Fruit fly (Drosophila melanogaster): ENCODE results near the gene CG10903.

CG10903 gene

DNA sequence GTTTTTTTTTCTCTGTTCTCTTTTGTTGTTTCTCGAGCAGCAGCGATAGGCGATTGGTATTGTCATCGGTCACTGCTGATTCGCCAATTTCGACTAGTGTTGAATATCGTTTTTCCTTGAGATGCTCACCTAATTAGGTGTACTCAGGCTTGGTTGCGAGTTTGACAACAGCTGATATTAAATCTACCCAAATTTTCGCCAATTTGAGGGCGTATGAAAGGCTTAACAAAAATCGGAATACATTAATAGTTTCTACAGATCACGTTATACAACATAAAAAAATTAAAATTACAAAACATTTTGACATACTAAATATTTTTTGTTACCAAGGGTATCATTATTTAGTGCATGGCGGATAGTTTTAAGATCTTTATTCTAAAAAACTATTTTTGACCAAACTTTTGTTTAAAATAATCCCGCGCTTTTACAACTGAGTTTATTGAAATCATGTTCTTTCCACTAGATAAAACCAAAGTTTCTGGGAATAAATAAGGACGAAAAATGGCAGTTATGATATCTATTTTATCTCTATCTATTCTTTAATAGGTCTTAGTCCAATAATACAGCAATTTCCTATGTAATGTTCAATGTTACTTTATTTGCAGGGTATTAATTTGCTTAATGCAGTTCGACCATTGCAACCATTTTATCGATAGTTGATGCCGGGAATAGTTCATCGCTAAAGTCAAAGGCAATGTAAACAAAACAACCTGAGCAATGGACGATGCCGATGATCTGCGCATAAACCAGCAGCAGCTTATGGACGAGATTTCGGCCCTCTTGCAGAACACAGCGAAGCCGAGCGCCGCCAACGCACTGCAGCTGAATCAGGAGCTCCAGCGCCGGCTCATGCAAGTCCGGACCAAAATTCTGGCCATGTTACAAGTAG, 16.8 kb upstream of the CG10903 start, which contains the start of the genes CG10435 and Pbp95 (continued):
- no peak for TF ChIP-seq ewg (GFP tag; optimal IDR thresholded peaks at IDR 0.05)
- peak; percentile 42 for TF ChIP-seq CG1647 (GFP tag; optimal IDR thresholded peaks at IDR 0.05)
- peak; percentile 39 for TF ChIP-seq CG18476 (GFP tag; optimal IDR thresholded peaks at IDR 0.05)
- peak; percentile 52; the same call in 1 of the 3 replicates for TF ChIP-seq Opbp (GFP tag; IDR thresholded peaks at IDR 0.05; ENCODE audit: partially characterized antibody)
- peak; percentile 82 for TF ChIP-seq vvl (GFP tag; IDR thresholded peaks at IDR 0.05)
- TF ChIP-seq grau (tag; optimal IDR thresholded peaks at IDR 0.05): no peak
- TF ChIP-seq Bgb (GFP tag; IDR thresholded peaks at IDR 0.05; ENCODE audit: partially characterized antibody): peak; percentile 50
- peak; percentile 40 for TF ChIP-seq chn (GFP tag; optimal IDR thresholded peaks at IDR 0.05)
- peak in 1 of 2 experiments; percentile 34 for TF ChIP-seq bsh (GFP tag; optimal IDR thresholded peaks at IDR 0.05)
- peak; percentile 48 for TF ChIP-seq CG14710 (tag; optimal IDR thresholded peaks at IDR 0.05)
- TF ChIP-seq eve (GFP tag; optimal IDR thresholded peaks at IDR 0.05): no peak
- TF ChIP-seq Hr78 (GFP tag; optimal IDR thresholded peaks at IDR 0.05): no peak
- TF ChIP-seq tll (GFP tag; optimal IDR thresholded peaks at IDR 0.05): peak in 1 of 2 experiments; percentile 98
- peak; percentile 13 for TF ChIP-seq stwl (tag; optimal IDR thresholded peaks at IDR 0.05)
- TF ChIP-seq CG3281 (GFP tag; optimal IDR thresholded peaks at IDR 0.05): peak; percentile 49
- no peak for TF ChIP-seq CG9437 (GFP tag; optimal IDR thresholded peaks at IDR 0.05)
- peak; percentile 37; the same call in 1 of the 2 replicates for TF ChIP-seq Atf6 (GFP tag; IDR thresholded peaks at IDR 0.05)
- no peak for TF ChIP-seq CG16779 (GFP tag; IDR thresholded peaks at IDR 0.05)
- TF ChIP-seq Abd-B (GFP tag; optimal IDR thresholded peaks at IDR 0.05): peak; percentile 37
- TF ChIP-seq CG34224 (GFP tag; IDR thresholded peaks at IDR 0.05; ENCODE audit: partially characterized antibody): peak; percentile 64; the same call in 2 of the 3 replicates
- no peak for TF ChIP-seq CG10543 (GFP tag; optimal IDR thresholded peaks at IDR 0.05)
- 0 out of 2 replicates have a peak, but pooled peaks have one; percentile 13 for TF ChIP-seq ap (GFP tag; IDR thresholded peaks at IDR 0.05)
- peak in 1 of 3 experiments; percentile 57 for TF ChIP-seq lola (GFP tag; optimal IDR thresholded peaks at IDR 0.05)
- TF ChIP-seq E2f1 (GFP tag; IDR thresholded peaks at IDR 0.05): no peak
- no peak for TF ChIP-seq CG4854 (GFP tag; optimal IDR thresholded peaks at IDR 0.05)
- no peak for TF ChIP-seq tup (GFP tag; optimal IDR thresholded peaks at IDR 0.05)
- peak; percentile 69 for TF ChIP-seq row (GFP tag; IDR thresholded peaks at IDR 0.05)
- no peak for TF ChIP-seq pros (GFP tag; optimal IDR thresholded peaks at IDR 0.05)
- TF ChIP-seq run (tag; optimal IDR thresholded peaks at IDR 0.05): no peak
- no peak for TF ChIP-seq Awh (GFP tag; IDR thresholded peaks at IDR 0.05)
- peak; percentile 40 for TF ChIP-seq fu2 (GFP tag; optimal IDR thresholded peaks at IDR 0.05)
- peak; percentile 45 for TF ChIP-seq tin (GFP tag; optimal IDR thresholded peaks at IDR 0.05)
- no peak for TF ChIP-seq HLHmδ (GFP tag; optimal IDR thresholded peaks at IDR 0.05)
- TF ChIP-seq CkIIα-i1 (GFP tag; IDR thresholded peaks at IDR 0.05): no peak
- TF ChIP-seq wek (GFP tag; optimal IDR thresholded peaks at IDR 0.05): peak; percentile 88
- TF ChIP-seq odd (GFP tag; optimal IDR thresholded peaks at IDR 0.05): no peak
- TF ChIP-seq zen (tag; optimal IDR thresholded peaks at IDR 0.05): no peak
- no peak for TF ChIP-seq ATbp (GFP tag; optimal IDR thresholded peaks at IDR 0.05)
- TF ChIP-seq jumu (GFP tag; optimal IDR thresholded peaks at IDR 0.05): no peak
- peak; percentile 29 for TF ChIP-seq Side (GFP tag; optimal IDR thresholded peaks at IDR 0.05)
- peak; percentile 52 for TF ChIP-seq Camta (GFP tag; optimal IDR thresholded peaks at IDR 0.05)
- peak; percentile 51 for TF ChIP-seq crc (GFP tag; optimal IDR thresholded peaks at IDR 0.05)
- TF ChIP-seq NFAT (GFP tag; IDR thresholded peaks at IDR 0.05): peak; percentile 70
- no peak for TF ChIP-seq CG13123 (GFP tag; optimal IDR thresholded peaks at IDR 0.05)
- no peak for TF ChIP-seq tio (GFP tag; optimal IDR thresholded peaks at IDR 0.05)
- no peak for TF ChIP-seq CG15073 (GFP tag; optimal IDR thresholded peaks at IDR 0.05)
- TF ChIP-seq CG11085 (GFP tag; IDR thresholded peaks at IDR 0.05): peak; percentile 56
